Worm (Caenorhabditis elegans) whole organism, young adult: ENCODE data around the gene panl-3.

Experiments
- B0336.3 ChIP-seq: fragments of 200-800 bp; sonication (Bioruptor generic); IDR thresholded peaks from 2 replicates; pipeline ENCODE4 v1.3.6; 2022; ENCODE audit warnings: missing genetic modification characterization, missing compliant biosample characterization
- C06A6.2 ChIP-seq: fragments of 200-800 bp; sonication (Bioruptor generic); conservative IDR thresholded peaks from 2 replicates; pipeline ENCODE4 v1.3.6; 2022; ENCODE audit warnings: missing genetic modification characterization, missing compliant biosample characterization
- C17E4.6 ChIP-seq: fragments of 200-800 bp; sonication (Bioruptor generic); IDR thresholded peaks from 2 replicates; pipeline ENCODE4 v1.3.6; 2022; ENCODE audit warnings: missing genetic modification reagents, missing genetic modification characterization, missing compliant biosample characterization
- D2030.7 ChIP-seq: fragments of 200-800 bp; sonication (Bioruptor generic); IDR thresholded peaks from 2 replicates; pipeline ENCODE4 v1.3.6; 2022; ENCODE audit warnings: missing genetic modification reagents, missing genetic modification characterization, missing compliant biosample characterization
- F49E8.2 ChIP-seq: sonication (generic microtip); optimal IDR thresholded peaks from 3 replicates; lab custom pipeline; 2017; ENCODE audit warnings: missing genetic modification characterization, mild to moderate bottlenecking, missing compliant biosample characterization, antibody characterized with exemption, moderate library complexity; ENCODE audit not compliant: insufficient read depth
- F52B5.7 ChIP-seq: sonication (generic microtip); optimal IDR thresholded peaks from 2 replicates; lab custom pipeline; 2016; ENCODE audit warnings: mild to moderate bottlenecking, missing genetic modification characterization, missing compliant biosample characterization
- T26A5.8 ChIP-seq: sonication (generic microtip); optimal IDR thresholded peaks from 2 replicates; lab custom pipeline; 2016; ENCODE audit warnings: missing genetic modification characterization, missing compliant biosample characterization
- Y53G8AR.9 ChIP-seq: fragments of 200-800 bp; sonication (Bioruptor generic); conservative IDR thresholded peaks from 2 replicates; pipeline ENCODE4 v1.3.6; 2022; ENCODE audit warnings: missing genetic modification reagents, missing genetic modification characterization, missing compliant biosample characterization
- Y56A3A.18 ChIP-seq: fragments of 200-800 bp; sonication (Bioruptor generic); IDR thresholded peaks from 2 replicates; pipeline ENCODE4 v1.3.6; 2022; ENCODE audit warnings: missing genetic modification reagents, missing genetic modification characterization, missing compliant biosample characterization
- Y67H2A.10 ChIP-seq: fragments of 200-800 bp; sonication (Bioruptor generic); conservative IDR thresholded peaks from 2 replicates; pipeline ENCODE4 v1.3.6; 2022; ENCODE audit warnings: missing genetic modification reagents, missing genetic modification characterization, missing compliant biosample characterization
- ZK185.1 ChIP-seq: sonication (generic microtip); optimal IDR thresholded peaks from 2 replicates; lab custom pipeline; 2016; ENCODE audit warnings: mild to moderate bottlenecking, missing genetic modification characterization, missing compliant biosample characterization; ENCODE audit not compliant: poor library complexity, severe bottlenecking
- ama-1 ChIP-seq, 3 experiments: fragments of 150-350 bp in 1 of 3; sonication (generic microtip) in 2 of 3; optimal IDR thresholded peaks; 2 replicates each; lab custom pipeline; 2014 to 2018; ENCODE audit warnings: missing biosample characterization in 2 of 3, missing genetic modification characterization in 2 of 3, missing genetic modification reagents in 2 of 3
- athp-1 ChIP-seq: sonication (generic microtip); optimal IDR thresholded peaks from 2 replicates; lab custom pipeline; 2017; ENCODE audit warnings: mild to moderate bottlenecking, missing genetic modification characterization, missing compliant biosample characterization
- bed-1 ChIP-seq: fragments of 200-800 bp; sonication (Bioruptor generic); IDR thresholded peaks from 2 replicates; pipeline ENCODE4 v1.3.6; 2022; ENCODE audit warnings: missing genetic modification reagents, missing genetic modification characterization, missing compliant biosample characterization
- bed-2 ChIP-seq: fragments of 200-800 bp; sonication (Bioruptor generic); IDR thresholded peaks from 2 replicates; pipeline ENCODE4 v1.3.6; 2022; ENCODE audit warnings: missing genetic modification reagents, missing genetic modification characterization, missing compliant biosample characterization
- cebp-1 ChIP-seq, 2 experiments: fragments of 200-800 bp in 1 of 2; sonication (Bioruptor generic) in 1 of 2; sonication (generic microtip) in 1 of 2; IDR thresholded peaks in 1 of 2; optimal IDR thresholded peaks in 1 of 2; 2 replicates each; pipeline versions ENCODE4 v1.3.6 to Lab custom; 2017 to 2022; ENCODE audit warnings: missing compliant biosample characterization in 2 of 2, missing genetic modification characterization in 2 of 2, mild to moderate bottlenecking in 1 of 2, missing genetic modification reagents in 1 of 2, moderate library complexity in 1 of 2
- cebp-2 ChIP-seq: fragments of 200-800 bp; sonication (Bioruptor generic); IDR thresholded peaks from 2 replicates; pipeline ENCODE4 v1.3.6; 2022; ENCODE audit warnings: missing genetic modification characterization, missing compliant biosample characterization
- ceh-40 ChIP-seq: fragments of 200-800 bp; sonication (Bioruptor generic); IDR thresholded peaks from 2 replicates; pipeline ENCODE4 v1.3.6; 2022; ENCODE audit warnings: missing genetic modification characterization, missing compliant biosample characterization
- chd-7 ChIP-seq: sonication (generic microtip); optimal IDR thresholded peaks from 2 replicates; lab custom pipeline; 2016; ENCODE audit warnings: mild to moderate bottlenecking, missing genetic modification characterization, moderate library complexity, missing compliant biosample characterization
- dpff-1 ChIP-seq: sonication (generic microtip); optimal IDR thresholded peaks from 2 replicates; lab custom pipeline; 2017; ENCODE audit warnings: mild to moderate bottlenecking, missing genetic modification characterization, missing compliant biosample characterization
- egl-44 ChIP-seq: fragments of 200-800 bp; sonication (Bioruptor generic); IDR thresholded peaks from 2 replicates; pipeline ENCODE4 v1.3.6; 2022; ENCODE audit warnings: missing genetic modification reagents, missing genetic modification characterization, missing compliant biosample characterization
- ekl-4 ChIP-seq: fragments of 200-800 bp; sonication (Bioruptor generic); IDR thresholded peaks from 2 replicates; pipeline ENCODE4 v1.3.6; 2022; ENCODE audit warnings: missing genetic modification reagents, missing genetic modification characterization, missing compliant biosample characterization
- ets-4 ChIP-seq: fragments of 200-800 bp; sonication (Bioruptor generic); optimal IDR thresholded peaks from 2 replicates; lab custom pipeline; 2018; ENCODE audit warnings: mild to moderate bottlenecking, missing genetic modification characterization, missing compliant biosample characterization
- gei-17 ChIP-seq: fragments of 200-800 bp; sonication (Bioruptor generic); optimal IDR thresholded peaks from 2 replicates; lab custom pipeline; 2018; ENCODE audit warnings: mild to moderate bottlenecking, missing genetic modification characterization, missing compliant biosample characterization
- hlh-12 ChIP-seq: sonication (generic microtip); optimal IDR thresholded peaks from 2 replicates; lab custom pipeline; 2016; ENCODE audit warnings: missing genetic modification characterization, missing compliant biosample characterization
- hrde-1 ChIP-seq: sonication (generic microtip); optimal IDR thresholded peaks from 2 replicates; lab custom pipeline; 2016; ENCODE audit warnings: missing genetic modification characterization, mild to moderate bottlenecking, missing compliant biosample characterization, moderate library complexity, missing genotype, missing genetic modification reagents, borderline replicate concordance
- hsf-1 ChIP-seq: fragments of 200-800 bp; sonication (Bioruptor generic); IDR thresholded peaks from 2 replicates; pipeline ENCODE4 v1.3.6; 2022; ENCODE audit warnings: missing genetic modification reagents, missing genetic modification characterization, missing compliant biosample characterization
- lag-1 ChIP-seq: fragments of 200-800 bp; sonication (Bioruptor generic); IDR thresholded peaks from 2 replicates; pipeline ENCODE4 v1.3.6; 2022; ENCODE audit warnings: missing genetic modification reagents, missing genetic modification characterization, missing compliant biosample characterization
- let-526 ChIP-seq: fragments of 200-800 bp; sonication (Bioruptor generic); IDR thresholded peaks from 2 replicates; pipeline ENCODE4 v1.3.6; 2022; ENCODE audit warnings: missing genetic modification reagents, missing genetic modification characterization, missing compliant biosample characterization
- let-607 ChIP-seq, 2 experiments: fragments of 200-800 bp in 1 of 2; sonication (Bioruptor generic) in 1 of 2; sonication (generic microtip) in 1 of 2; optimal IDR thresholded peaks; 2 replicates each; lab custom pipeline; 2016 to 2018; ENCODE audit warnings: mild to moderate bottlenecking in 2 of 2, missing compliant biosample characterization in 2 of 2, missing genetic modification characterization in 2 of 2, moderate library complexity in 2 of 2, missing genotype in 1 of 2
- lsl-1 ChIP-seq: fragments of 200-800 bp; sonication (Bioruptor generic); optimal IDR thresholded peaks from 2 replicates; lab custom pipeline; 2018; ENCODE audit warnings: mild to moderate bottlenecking, missing genetic modification characterization, moderate library complexity, missing compliant biosample characterization
- madf-10 ChIP-seq: sonication (generic microtip); optimal IDR thresholded peaks from 2 replicates; lab custom pipeline; 2016; ENCODE audit warnings: mild to moderate bottlenecking, missing genetic modification characterization, missing compliant biosample characterization
- mcd-1 ChIP-seq: fragments of 200-800 bp; sonication (Bioruptor generic); IDR thresholded peaks from 2 replicates; pipeline ENCODE4 v1.3.6; 2022; ENCODE audit warnings: missing genetic modification reagents, missing genetic modification characterization, missing compliant biosample characterization
- nfya-2 ChIP-seq: fragments of 200-800 bp; sonication (Bioruptor generic); IDR thresholded peaks from 2 replicates; pipeline ENCODE4 v1.3.6; 2022; ENCODE audit warnings: missing genetic modification reagents, missing genetic modification characterization, missing compliant biosample characterization
- nfyb-1 ChIP-seq: fragments of 200-800 bp; sonication (Bioruptor generic); IDR thresholded peaks from 2 replicates; pipeline ENCODE4 v1.3.6; 2022; ENCODE audit warnings: missing genetic modification reagents, missing genetic modification characterization, missing compliant biosample characterization
- nhr-90 ChIP-seq: sonication (generic microtip); optimal IDR thresholded peaks from 2 replicates; lab custom pipeline; 2016; ENCODE audit warnings: missing genotype, mild to moderate bottlenecking, missing genetic modification characterization, missing compliant biosample characterization
- pbrm-1 ChIP-seq: fragments of 200-800 bp; sonication (Bioruptor generic); IDR thresholded peaks from 2 replicates; pipeline ENCODE4 v1.3.6; 2022; ENCODE audit warnings: missing genetic modification reagents, missing genetic modification characterization, missing compliant biosample characterization
- repo-1 ChIP-seq: sonication (generic microtip); optimal IDR thresholded peaks from 2 replicates; lab custom pipeline; 2017; ENCODE audit warnings: mild to moderate bottlenecking, missing genetic modification characterization, missing compliant biosample characterization
- sdz-38 ChIP-seq: sonication (generic microtip); optimal IDR thresholded peaks from 2 replicates; lab custom pipeline; 2016; ENCODE audit warnings: missing genotype, missing genetic modification characterization, missing compliant biosample characterization
- somi-1 ChIP-seq: fragments of 200-800 bp; sonication (Bioruptor generic); optimal IDR thresholded peaks from 2 replicates; lab custom pipeline; 2018; ENCODE audit warnings: mild to moderate bottlenecking, missing genetic modification characterization, missing compliant biosample characterization
- tbp1 ChIP-seq: fragments of 200-800 bp; sonication (Bioruptor generic); optimal IDR thresholded peaks from 2 replicates; lab custom pipeline; 2018; ENCODE audit warnings: mild to moderate bottlenecking, missing genetic modification characterization, missing compliant biosample characterization
- tlf-1 ChIP-seq: fragments of 200-800 bp; sonication (Bioruptor generic); optimal IDR thresholded peaks from 2 replicates; lab custom pipeline; 2018; ENCODE audit warnings: mild to moderate bottlenecking, missing genetic modification characterization, missing compliant biosample characterization
- xnd-1 ChIP-seq: sonication (generic microtip); optimal IDR thresholded peaks from 2 replicates; lab custom pipeline; 2016; ENCODE audit warnings: missing genotype, missing genetic modification reagents, missing genetic modification characterization, missing compliant biosample characterization

The panl-3 gene

ce11 chrIII:9780665-9781304, 38.1 kb upstream of the panl-3 start, which contains the start of gene vha-1 (continued):
- no peak for TF ChIP-seq cebp-2 (GFP tag; lab: Robert Waterston, UW)

DNA sequence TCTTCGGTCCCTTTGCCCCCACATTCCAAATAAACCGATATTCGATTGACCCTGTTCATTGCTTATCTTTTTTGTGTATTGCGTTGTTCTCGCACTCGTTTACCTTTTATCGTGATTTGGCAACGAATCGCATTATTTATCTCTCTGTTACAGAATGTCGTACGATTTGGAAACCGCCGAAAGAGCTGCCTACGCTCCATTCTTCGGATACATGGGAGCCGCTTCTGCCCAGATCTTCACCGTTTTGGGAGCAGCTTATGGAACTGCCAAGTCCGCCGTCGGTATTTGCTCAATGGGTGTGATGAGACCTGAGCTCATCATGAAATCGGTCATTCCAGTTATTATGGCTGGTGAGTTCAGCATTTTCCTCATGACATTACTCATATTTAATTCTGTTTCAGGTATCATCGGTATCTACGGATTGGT, 36.8 kb upstream of the panl-3 start, which contains the start of gene vha-2:
Gene vha-2 (plus strand): TSS at position 154 of the 426 bp plus-strand sequence.
- TF ChIP-seq let-607 (tag; optimal IDR thresholded peaks at IDR 0.05; lab: Kevin White, UChicago) = peak in 1 of 2 experiments; percentile 30
- no peak for TF ChIP-seq lsl-1
- TF ChIP-seq tbp1 (GFP tag; lab: Kevin White, UChicago) = peak; percentile 31
- TF ChIP-seq Y53G8AR.9 (GFP tag; lab: Robert Waterston, UW) = peak; percentile 80
- peak; percentile 80 for TF ChIP-seq ekl-4 (GFP tag; lab: Robert Waterston, UW)
- TF ChIP-seq C17E4.6 (GFP tag; lab: Robert Waterston, UW) = peak; percentile 22; the same call in 1 of the 2 replicates
- TF ChIP-seq chd-7 = peak; percentile 58
- peak; percentile 77 for TF ChIP-seq nfyb-1 (GFP tag; lab: Robert Waterston, UW)
- peak; percentile 53; the same call in 1 of the 2 replicates for TF ChIP-seq egl-44 (GFP tag; lab: Robert Waterston, UW)
- TF ChIP-seq ets-4 (GFP tag; lab: Kevin White, UChicago) = peak; percentile 66
- peak; percentile 76 for TF ChIP-seq hsf-1 (GFP tag; lab: Robert Waterston, UW)
- TF ChIP-seq cebp-1 (GFP tag; IDR thresholded peaks at IDR 0.05; lab: Robert Waterston, UW) = no peak
- peak; percentile 42 for TF ChIP-seq cebp-1 (tag; optimal IDR thresholded peaks at IDR 0.05; lab: Kevin White, UChicago)
- peak; percentile 75 for TF ChIP-seq pbrm-1 (GFP tag; lab: Robert Waterston, UW)
- no peak for TF ChIP-seq xnd-1 (tag; lab: Kevin White, UChicago)
- peak; percentile 10; the same call in 1 of the 2 replicates for TF ChIP-seq D2030.7 (GFP tag; lab: Robert Waterston, UW)
- TF ChIP-seq Y67H2A.10 (GFP tag; lab: Robert Waterston, UW) = no peak
- TF ChIP-seq lag-1 (GFP tag; lab: Robert Waterston, UW) = no peak
- TF ChIP-seq gei-17 = no peak
- TF ChIP-seq mcd-1 (GFP tag; lab: Robert Waterston, UW) = peak; percentile 62
- TF ChIP-seq somi-1 (GFP tag; lab: Kevin White, UChicago) = no peak
- peak; percentile 23 for TF ChIP-seq madf-10
- TF ChIP-seq Y56A3A.18 (GFP tag; lab: Robert Waterston, UW) = 0 out of 2 replicates have a peak, but pooled peaks have one; percentile 9
- peak; percentile 53 for TF ChIP-seq F52B5.7 (tag; lab: Kevin White, UChicago)
- no peak for TF ChIP-seq bed-2 (GFP tag; lab: Robert Waterston, UW)
- TF ChIP-seq F49E8.2 (tag; lab: Kevin White, UChicago) = peak; percentile 54
- TF ChIP-seq ama-1 (optimal IDR thresholded peaks at IDR 0.05; lab: Kevin White, UChicago) = no peak
- peak in 1 of 2 experiments; percentile 10 for TF ChIP-seq ama-1 (GFP tag; optimal IDR thresholded peaks at IDR 0.05; lab: Kevin White, UChicago)
- TF ChIP-seq hlh-12 (tag; lab: Kevin White, UChicago) = no peak
- peak; percentile 92 for TF ChIP-seq B0336.3 (GFP tag; lab: Robert Waterston, UW)
- peak; percentile 43 for TF ChIP-seq nhr-90 (tag; lab: Kevin White, UChicago)
- peak; percentile 79 for TF ChIP-seq hrde-1 (tag; lab: Kevin White, UChicago)
- TF ChIP-seq dpff-1 = peak; percentile 11
- TF ChIP-seq ZK185.1 (tag; lab: Kevin White, UChicago) = peak; percentile 37
- no peak for TF ChIP-seq C06A6.2 (GFP tag; lab: Robert Waterston, UW)
- peak; percentile 25; the same call in 1 of the 2 replicates for TF ChIP-seq nfya-2 (GFP tag; lab: Robert Waterston, UW)
- TF ChIP-seq T26A5.8 (tag; lab: Kevin White, UChicago) = peak; percentile 30
- TF ChIP-seq ceh-40 (GFP tag; lab: Robert Waterston, UW) = 0 out of 2 replicates have a peak, but pooled peaks have one; percentile 8
- TF ChIP-seq repo-1 (tag; lab: Kevin White, UChicago) = peak; percentile 62
- TF ChIP-seq let-526 = no peak
- TF ChIP-seq athp-1 (tag; lab: Kevin White, UChicago) = peak; percentile 77
- TF ChIP-seq tlf-1 (GFP tag; lab: Kevin White, UChicago) = peak; percentile 76
- no peak for TF ChIP-seq sdz-38 (tag; lab: Kevin White, UChicago)
- no peak for TF ChIP-seq bed-1
